Fruit fly (Drosophila melanogaster): Measurements from ENCODE around the gene CG42764.

Gene CG42764

dm6 chr3L:20471499-20472313 lies 5.9 kb upstream of the CG42764 start:
- TF ChIP-seq Dll (optimal IDR thresholded peaks at IDR 0.05): no peak
- no peak for TF ChIP-seq usp (GFP tag; optimal IDR thresholded peaks at IDR 0.05)
- no peak for TF ChIP-seq pan (optimal IDR thresholded peaks at IDR 0.05)
- TF ChIP-seq psq (optimal IDR thresholded peaks at IDR 0.05): no peak
- no peak for TF ChIP-seq EcR (GFP tag; optimal IDR thresholded peaks at IDR 0.05)
- no peak for TF ChIP-seq CG8478 (optimal IDR thresholded peaks at IDR 0.05)

- no peak for TF ChIP-seq pan (optimal IDR thresholded peaks at IDR 0.05)
- TF ChIP-seq Dll (optimal IDR thresholded peaks at IDR 0.05): no peak
- TF ChIP-seq psq (optimal IDR thresholded peaks at IDR 0.05): no peak
- no peak for TF ChIP-seq CG8478 (optimal IDR thresholded peaks at IDR 0.05)
- no peak for TF ChIP-seq usp (GFP tag; optimal IDR thresholded peaks at IDR 0.05)
- no peak for TF ChIP-seq EcR (GFP tag; optimal IDR thresholded peaks at IDR 0.05)
Measured at dm6 chr3L:20470991-20471498, 5.2 kb upstream of the CG42764 start.

dm6 chr3L:20467433-20467832 lies 1.6 kb upstream of the CG42764 start:
- TF ChIP-seq EcR (GFP tag; optimal IDR thresholded peaks at IDR 0.05): no peak
- no peak for TF ChIP-seq Dll (optimal IDR thresholded peaks at IDR 0.05)
- no peak for TF ChIP-seq pan (optimal IDR thresholded peaks at IDR 0.05)
- no peak for TF ChIP-seq CG8478 (optimal IDR thresholded peaks at IDR 0.05)
- no peak for TF ChIP-seq psq (optimal IDR thresholded peaks at IDR 0.05)
- TF ChIP-seq usp (GFP tag; optimal IDR thresholded peaks at IDR 0.05): no peak

dm6 chr3L:20466599-20466998 lies 758 bp upstream of the CG42764 start, which contains the start of gene Tdh:
Tdh (plus strand) TSS chr3L:20466944.
- TF ChIP-seq pan (optimal IDR thresholded peaks at IDR 0.05) (no peak), EcR (GFP tag; optimal IDR thresholded peaks at IDR 0.05) (no peak), CG8478 (optimal IDR thresholded peaks at IDR 0.05) (no peak), Dll (optimal IDR thresholded peaks at IDR 0.05) (no peak), psq (optimal IDR thresholded peaks at IDR 0.05) (no peak), usp (GFP tag; optimal IDR thresholded peaks at IDR 0.05) (no peak)

- TF ChIP-seq pan (optimal IDR thresholded peaks at IDR 0.05): no peak
- no peak for TF ChIP-seq EcR (GFP tag; optimal IDR thresholded peaks at IDR 0.05)
- no peak for TF ChIP-seq usp (GFP tag; optimal IDR thresholded peaks at IDR 0.05)
- no peak for TF ChIP-seq psq (optimal IDR thresholded peaks at IDR 0.05)
- no peak for TF ChIP-seq Dll (optimal IDR thresholded peaks at IDR 0.05)
- no peak for TF ChIP-seq CG8478 (optimal IDR thresholded peaks at IDR 0.05)
Measured at dm6 chr3L:20464677-20465076, 1.2 kb downstream of the CG42764 start, which contains the start of gene atk. atk (minus strand) TSS chr3L:20464862.

dm6 chr3L:20462391-20462790 lies 3.5 kb downstream of the CG42764 start:
- no peak for TF ChIP-seq pan (optimal IDR thresholded peaks at IDR 0.05)
- TF ChIP-seq usp (GFP tag; optimal IDR thresholded peaks at IDR 0.05): no peak
- TF ChIP-seq psq (optimal IDR thresholded peaks at IDR 0.05): no peak
- no peak for TF ChIP-seq EcR (GFP tag; optimal IDR thresholded peaks at IDR 0.05)
- no peak for TF ChIP-seq CG8478 (optimal IDR thresholded peaks at IDR 0.05)
- TF ChIP-seq Dll (optimal IDR thresholded peaks at IDR 0.05): no peak

- TF ChIP-seq Dll (optimal IDR thresholded peaks at IDR 0.05) (no peak), CG8478 (optimal IDR thresholded peaks at IDR 0.05) (no peak), EcR (GFP tag; optimal IDR thresholded peaks at IDR 0.05) (no peak), pan (optimal IDR thresholded peaks at IDR 0.05) (no peak), psq (optimal IDR thresholded peaks at IDR 0.05) (no peak), usp (GFP tag; optimal IDR thresholded peaks at IDR 0.05) (no peak)
Measured at dm6 chr3L:20460383-20460782, 5.5 kb downstream of the CG42764 start, which contains the start of gene mag. mag (plus strand) TSS chr3L:20460683.

- TF ChIP-seq usp (GFP tag; optimal IDR thresholded peaks at IDR 0.05) (no peak), Dll (optimal IDR thresholded peaks at IDR 0.05) (no peak), pan (optimal IDR thresholded peaks at IDR 0.05) (no peak), CG8478 (optimal IDR thresholded peaks at IDR 0.05) (no peak), psq (optimal IDR thresholded peaks at IDR 0.05) (no peak), EcR (GFP tag; optimal IDR thresholded peaks at IDR 0.05) (no peak)
Measured at dm6 chr3L:20452813-20453682, 12.8 kb downstream of the CG42764 start, which contains the start of gene CG5199. CG5199 (minus strand) TSS chr3L:20452864.

dm6 chr3L:20448773-20449172 lies 17.1 kb downstream of the CG42764 start:
- no peak for TF ChIP-seq pan (optimal IDR thresholded peaks at IDR 0.05)
- no peak for TF ChIP-seq CG8478 (optimal IDR thresholded peaks at IDR 0.05)
- TF ChIP-seq psq (optimal IDR thresholded peaks at IDR 0.05): no peak
- no peak for TF ChIP-seq EcR (GFP tag; optimal IDR thresholded peaks at IDR 0.05)
- TF ChIP-seq Dll (optimal IDR thresholded peaks at IDR 0.05): no peak
- TF ChIP-seq usp (GFP tag; optimal IDR thresholded peaks at IDR 0.05): no peak

dm6 chr3L:20447957-20448356 lies 17.9 kb downstream of the CG42764 start:
- TF ChIP-seq usp (GFP tag; optimal IDR thresholded peaks at IDR 0.05) (no peak), Dll (optimal IDR thresholded peaks at IDR 0.05) (no peak), CG8478 (optimal IDR thresholded peaks at IDR 0.05) (no peak), EcR (GFP tag; optimal IDR thresholded peaks at IDR 0.05) (no peak), pan (optimal IDR thresholded peaks at IDR 0.05) (no peak), psq (optimal IDR thresholded peaks at IDR 0.05) (no peak)

- no peak for TF ChIP-seq usp (GFP tag; optimal IDR thresholded peaks at IDR 0.05)
- TF ChIP-seq EcR (GFP tag; optimal IDR thresholded peaks at IDR 0.05): no peak
- no peak for TF ChIP-seq Dll (optimal IDR thresholded peaks at IDR 0.05)
- no peak for TF ChIP-seq CG8478 (optimal IDR thresholded peaks at IDR 0.05)
- TF ChIP-seq pan (optimal IDR thresholded peaks at IDR 0.05): no peak
- no peak for TF ChIP-seq psq (optimal IDR thresholded peaks at IDR 0.05)
Measured at dm6 chr3L:20447337-20447736, 18.5 kb downstream of the CG42764 start.
